Worm (Caenorhabditis elegans): ENCODE data around the gene F43C1.7.

DNA sequence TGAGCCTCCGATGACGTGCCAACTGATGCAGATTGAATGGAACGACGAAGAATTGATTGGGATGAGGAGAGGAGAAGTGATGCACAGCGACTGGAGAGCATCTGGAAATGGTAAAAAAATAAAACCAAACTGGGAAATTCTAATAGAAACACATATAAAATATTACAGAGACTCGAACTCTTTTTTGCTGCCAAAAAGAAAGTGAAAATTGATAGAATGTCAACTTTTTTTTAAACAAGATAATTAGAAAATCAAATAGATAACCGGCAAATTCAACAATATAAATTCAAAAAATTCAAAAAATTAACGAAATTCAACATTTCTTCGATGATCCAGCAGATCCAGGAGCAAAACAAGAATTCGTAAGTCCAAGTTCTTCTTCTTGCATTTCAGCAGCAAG, 1.1 kb upstream of the F43C1.7 start, which contains the start of gene mrpl-21:
- no peak for TF ChIP-seq zag-1 (tag; optimal IDR thresholded peaks at IDR 0.05)
- no peak for TF ChIP-seq mab-5 (tag; optimal IDR thresholded peaks at IDR 0.05)
- TF ChIP-seq ztf-11 (tag; optimal IDR thresholded peaks at IDR 0.05): no peak
- TF ChIP-seq mdl-1 (tag; optimal IDR thresholded peaks at IDR 0.05): no peak
- no peak for TF ChIP-seq nhr-6 (tag; optimal IDR thresholded peaks at IDR 0.05)
- no peak for TF ChIP-seq ZK546.5 (tag; optimal IDR thresholded peaks at IDR 0.05)
- no peak for TF ChIP-seq nhr-129 (tag; optimal IDR thresholded peaks at IDR 0.05)
- no peak for TF ChIP-seq lin-13 (GFP tag; optimal IDR thresholded peaks at IDR 0.05)
- no peak for TF ChIP-seq nhr-11 (tag; optimal IDR thresholded peaks at IDR 0.05)
- TF ChIP-seq lin-11 (tag; optimal IDR thresholded peaks at IDR 0.05): no peak

All from whole organism, L2 larva.